Worm (Caenorhabditis elegans): ENCODE data around the gene F15B10.3.

DNA sequence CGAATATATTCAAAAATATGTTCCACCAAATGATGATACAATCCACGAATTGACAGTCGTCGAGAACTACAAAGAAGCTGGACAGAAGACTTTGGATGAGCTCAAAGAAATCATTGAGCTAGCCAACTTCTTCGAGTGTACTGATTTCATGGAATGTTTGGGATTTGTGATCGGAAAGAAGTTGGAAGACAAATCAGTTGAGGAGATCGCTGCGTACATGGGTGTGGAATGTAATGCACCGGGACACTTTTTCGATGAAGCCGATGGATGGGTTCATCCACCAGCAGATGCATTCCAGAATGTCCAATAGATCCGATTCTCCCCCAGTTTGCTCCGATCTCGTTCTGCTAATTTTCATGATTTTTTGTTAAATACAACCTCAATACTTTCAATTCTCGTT lies 1.1 kb downstream of the F15B10.3 start:
- TF ChIP-seq F13C5.2 (tag; optimal IDR thresholded peaks at IDR 0.05) = no peak
- TF ChIP-seq tbx-37 (GFP tag; conservative IDR thresholded peaks at IDR 0.05) = no peak
- no peak for TF ChIP-seq hnd-1 (tag; optimal IDR thresholded peaks at IDR 0.05)
- no peak for TF ChIP-seq ama-1 (optimal IDR thresholded peaks at IDR 0.05)
- no peak for TF ChIP-seq tbx-11 (GFP tag; IDR thresholded peaks at IDR 0.05)

Data from whole organism, early embryonic.